Fruit fly (Drosophila melanogaster) whole organism, prepupa: Measurements from ENCODE around the gene DCTN6-p27.

Source experiments
- Blimp-1 ChIP-seq: fragments of 200-800 bp; sonication (Bioruptor generic); optimal IDR thresholded peaks from 3 replicates; lab custom pipeline; 2017; ENCODE audit warnings: missing biosample characterization, missing genetic modification characterization, mild to moderate bottlenecking, moderate library complexity, missing genetic modification reagents
- CG10631 ChIP-seq: fragments of 200-800 bp; sonication (Bioruptor generic); optimal IDR thresholded peaks from 2 replicates; lab custom pipeline; 2016; ENCODE audit warnings: missing biosample characterization, missing genetic modification characterization
- CG10669 ChIP-seq: fragments of 200-800 bp; sonication (Bioruptor generic); optimal IDR thresholded peaks from 3 replicates; lab custom pipeline; 2018; ENCODE audit warnings: missing biosample characterization, mild to moderate bottlenecking, missing genetic modification characterization, moderate library complexity
- CG11294 ChIP-seq: fragments of 200-800 bp; sonication (Bioruptor generic); IDR thresholded peaks from 2 replicates; pipeline ENCODE4 v1.3.6; 2022; ENCODE audit warnings: missing biosample characterization, missing genetic modification characterization
- CG11762 ChIP-seq: fragments of 200-800 bp; sonication (Bioruptor generic); optimal IDR thresholded peaks from 3 replicates; lab custom pipeline; 2016; ENCODE audit warnings: missing biosample characterization, missing genetic modification characterization; ENCODE audit not compliant: insufficient read depth
- CG15336 ChIP-seq: fragments of 200-800 bp; sonication (Bioruptor generic); IDR thresholded peaks from 2 replicates; pipeline ENCODE4 v1.3.6; 2022; ENCODE audit warnings: missing biosample characterization, missing genetic modification characterization
- CG1621 ChIP-seq: fragments of 200-800 bp; sonication (Bioruptor generic); optimal IDR thresholded peaks from 3 replicates; lab custom pipeline; 2018; ENCODE audit warnings: missing biosample characterization, mild to moderate bottlenecking, missing genetic modification characterization
- CG16779 ChIP-seq: fragments of 200-800 bp; sonication (Bioruptor generic); optimal IDR thresholded peaks from 3 replicates; lab custom pipeline; 2017; ENCODE audit warnings: missing biosample characterization, mild to moderate bottlenecking, missing genetic modification characterization
- CG31627 ChIP-seq: fragments of 200-800 bp; sonication (Bioruptor generic); optimal IDR thresholded peaks from 3 replicates; lab custom pipeline; 2016; ENCODE audit warnings: missing biosample characterization, missing genetic modification characterization
- CG32006 ChIP-seq: fragments of 200-800 bp; sonication (Bioruptor generic); optimal IDR thresholded peaks from 3 replicates; lab custom pipeline; 2017; ENCODE audit warnings: missing biosample characterization, mild to moderate bottlenecking, missing genetic modification characterization
- CG34406 ChIP-seq: fragments of 200-800 bp; sonication (Bioruptor generic); optimal IDR thresholded peaks from 3 replicates; lab custom pipeline; 2016; ENCODE audit warnings: missing biosample characterization, missing genetic modification characterization
- CG3919 ChIP-seq: fragments of 200-800 bp; sonication (Bioruptor generic); optimal IDR thresholded peaks from 3 replicates; lab custom pipeline; 2016; ENCODE audit warnings: missing biosample characterization, missing genetic modification characterization
- CG4318 ChIP-seq: fragments of 200-800 bp; sonication (Bioruptor generic); optimal IDR thresholded peaks from 3 replicates; lab custom pipeline; 2017; ENCODE audit warnings: missing biosample characterization, mild to moderate bottlenecking, missing genetic modification characterization
- CG6163 ChIP-seq: fragments of 200-800 bp; sonication (Bioruptor generic); IDR thresholded peaks from 3 replicates; pipeline ENCODE4 v1.3.6; 2022; ENCODE audit warnings: missing biosample characterization, missing genetic modification characterization
- CG6276 ChIP-seq: fragments of 200-800 bp; sonication (Bioruptor generic); optimal IDR thresholded peaks from 2 replicates; lab custom pipeline; 2017; ENCODE audit warnings: missing biosample characterization, mild to moderate bottlenecking, missing genetic modification characterization
- CG6792 ChIP-seq: fragments of 200-800 bp; sonication (Bioruptor generic); optimal IDR thresholded peaks from 3 replicates; lab custom pipeline; 2016; ENCODE audit warnings: missing biosample characterization, missing genetic modification characterization
- CG6808 ChIP-seq: fragments of 200-800 bp; sonication (Bioruptor generic); optimal IDR thresholded peaks from 3 replicates; lab custom pipeline; 2017; ENCODE audit warnings: missing biosample characterization, missing genetic modification characterization, mild to moderate bottlenecking, moderate library complexity, missing genetic modification reagents
- CG6854 ChIP-seq: fragments of 200-800 bp; sonication (Bioruptor generic); optimal IDR thresholded peaks from 2 replicates; lab custom pipeline; 2017; ENCODE audit warnings: missing biosample characterization, mild to moderate bottlenecking, missing genetic modification characterization
- CG7368 ChIP-seq: fragments of 200-800 bp; sonication (Bioruptor generic); optimal IDR thresholded peaks from 3 replicates; lab custom pipeline; 2016; ENCODE audit warnings: missing biosample characterization, missing genetic modification characterization
- CG8319 ChIP-seq: fragments of 200-800 bp; sonication (Bioruptor generic); optimal IDR thresholded peaks from 3 replicates; lab custom pipeline; 2016; ENCODE audit warnings: missing biosample characterization, missing genetic modification characterization
- CG9139 ChIP-seq: fragments of 200-800 bp; sonication (Bioruptor generic); optimal IDR thresholded peaks from 3 replicates; lab custom pipeline; 2017; ENCODE audit warnings: missing biosample characterization, mild to moderate bottlenecking, missing genetic modification characterization
- Eip78C ChIP-seq: fragments of 200-800 bp; sonication (Bioruptor generic); peaks from one replicate; lab custom pipeline; 2016; ENCODE audit warnings: missing biosample characterization, missing genetic modification characterization
- Eip93F ChIP-seq: fragments of 200-800 bp; sonication (Bioruptor generic); optimal IDR thresholded peaks from 2 replicates; lab custom pipeline; 2016; ENCODE audit warnings: missing biosample characterization, mild to moderate bottlenecking, missing genetic modification characterization
- Gug ChIP-seq: fragments of 200-800 bp; sonication (Bioruptor generic); IDR thresholded peaks from 2 replicates; pipeline ENCODE4 v1.3.6; 2022; ENCODE audit warnings: missing biosample characterization, missing genetic modification characterization
- Hr38 ChIP-seq: sonication (Bioruptor generic); optimal IDR thresholded peaks from 2 replicates; lab custom pipeline; 2016; ENCODE audit warnings: missing biosample characterization, missing genetic modification characterization
- Hr4 ChIP-seq: fragments of 200-800 bp; sonication (Bioruptor generic); optimal IDR thresholded peaks from 3 replicates; lab custom pipeline; 2016; ENCODE audit warnings: missing biosample characterization, missing genetic modification characterization
- Met ChIP-seq: fragments of 200-800 bp; sonication (Bioruptor generic); optimal IDR thresholded peaks from 3 replicates; lab custom pipeline; 2016; ENCODE audit warnings: missing biosample characterization, missing genetic modification characterization
- OdsH ChIP-seq: fragments of 200-800 bp; sonication (Bioruptor generic); optimal IDR thresholded peaks from 3 replicates; lab custom pipeline; 2016; ENCODE audit warnings: missing biosample characterization, missing genetic modification characterization
- Smox ChIP-seq: fragments of 200-800 bp; sonication (Bioruptor generic); optimal IDR thresholded peaks from 3 replicates; lab custom pipeline; 2016; ENCODE audit warnings: missing biosample characterization, missing genetic modification characterization
- Sox14 ChIP-seq: fragments of 200-800 bp; sonication (Bioruptor generic); optimal IDR thresholded peaks from 3 replicates; lab custom pipeline; 2016; ENCODE audit warnings: missing biosample characterization, missing genetic modification characterization
- achi ChIP-seq: fragments of 200-800 bp; sonication (Bioruptor generic); optimal IDR thresholded peaks from 3 replicates; lab custom pipeline; 2016; ENCODE audit warnings: missing biosample characterization, missing genetic modification characterization
- acj6 ChIP-seq: fragments of 200-800 bp; sonication (Bioruptor generic); optimal IDR thresholded peaks from 3 replicates; lab custom pipeline; 2016; ENCODE audit warnings: missing biosample characterization, missing genetic modification characterization
- cyc ChIP-seq: fragments of 200-800 bp; sonication (Bioruptor generic); optimal IDR thresholded peaks from 3 replicates; lab custom pipeline; 2016; ENCODE audit warnings: missing biosample characterization, missing genetic modification characterization
- dac ChIP-seq: fragments of 200-800 bp; sonication (Bioruptor generic); optimal IDR thresholded peaks from 2 replicates; lab custom pipeline; 2017; ENCODE audit warnings: missing biosample characterization, mild to moderate bottlenecking, missing genetic modification characterization
- esn ChIP-seq: fragments of 200-800 bp; sonication (Bioruptor generic); optimal IDR thresholded peaks from 2 replicates; lab custom pipeline; 2016; ENCODE audit warnings: missing biosample characterization, mild to moderate bottlenecking, missing genetic modification characterization, moderate library complexity
- fd59A ChIP-seq: fragments of 200-800 bp; sonication (Bioruptor generic); optimal IDR thresholded peaks from 2 replicates; lab custom pipeline; 2017; ENCODE audit warnings: missing biosample characterization, mild to moderate bottlenecking, missing genetic modification characterization, missing genetic modification reagents
- fd85E ChIP-seq: fragments of 200-800 bp; sonication (Bioruptor generic); optimal IDR thresholded peaks from 3 replicates; lab custom pipeline; 2016; ENCODE audit warnings: missing biosample characterization, missing genetic modification characterization
- fkh ChIP-seq: fragments of 200-800 bp; sonication (Bioruptor generic); optimal IDR thresholded peaks from 3 replicates; lab custom pipeline; 2017; ENCODE audit warnings: missing biosample characterization, mild to moderate bottlenecking, missing genetic modification characterization, moderate library complexity
- net ChIP-seq: fragments of 200-800 bp; sonication (Bioruptor generic); optimal IDR thresholded peaks from 3 replicates; lab custom pipeline; 2016; ENCODE audit warnings: missing biosample characterization, missing genetic modification characterization
- salr ChIP-seq, 2 experiments: fragments of 200-800 bp; sonication (Bioruptor generic); optimal IDR thresholded peaks; 3 replicates each; lab custom pipeline; 2016 to 2018; ENCODE audit warnings: missing biosample characterization in 2 of 2, missing genetic modification characterization in 2 of 2, mild to moderate bottlenecking in 1 of 2
- spab ChIP-seq: fragments of 200-800 bp; sonication (Bioruptor generic); optimal IDR thresholded peaks from 2 replicates; lab custom pipeline; 2017; ENCODE audit warnings: missing biosample characterization, mild to moderate bottlenecking, missing genetic modification characterization, missing genetic modification reagents
- ss ChIP-seq, 2 experiments: fragments of 200-800 bp; sonication (Bioruptor generic); optimal IDR thresholded peaks; 2 replicates in 1 of 2; 3 replicates in 1 of 2; lab custom pipeline; 2017 to 2018; ENCODE audit warnings: mild to moderate bottlenecking in 2 of 2, missing biosample characterization in 2 of 2, missing genetic modification characterization in 2 of 2, moderate library complexity in 1 of 2
- svp ChIP-seq: fragments of 200-800 bp; sonication (Bioruptor generic); peaks from one replicate; lab custom pipeline; 2016; ENCODE audit warnings: missing biosample characterization, missing genetic modification characterization
- vri ChIP-seq: fragments of 200-800 bp; sonication (Bioruptor generic); optimal IDR thresholded peaks from 3 replicates; lab custom pipeline; 2016; ENCODE audit warnings: missing biosample characterization, mild to moderate bottlenecking, missing genetic modification characterization

DCTN6-p27 gene

dm6 chr2L:19158005-19158666, 26.0 kb downstream of the DCTN6-p27 start (continued):
- TF ChIP-seq acj6 (GFP tag; lab: Kevin White, UChicago) (no peak), CG7368 (GFP tag; lab: Kevin White, UChicago) (peak; percentile 39), CG6163 (GFP tag; lab: Robert Waterston, UW) (peak; percentile 42; the same call in 2 of the 3 replicates), CG10669 (peak; percentile 30), CG6808 (GFP tag; lab: Kevin White, UChicago) (no peak), CG16779 (peak; percentile 72), CG3919 (GFP tag; lab: Kevin White, UChicago) (peak; percentile 74), fd85E (GFP tag; lab: Kevin White, UChicago) (no peak), net (GFP tag; lab: Kevin White, UChicago) (peak; percentile 61), Eip93F (GFP tag; lab: Kevin White, UChicago) (peak; percentile 29), CG34406 (GFP tag; lab: Kevin White, UChicago) (no peak), CG15336 (GFP tag; lab: Robert Waterston, UW) (peak; percentile 13; the same call in 1 of the 2 replicates), CG11762 (GFP tag; lab: Kevin White, UChicago) (no peak), CG8319 (no peak), salr (GFP tag; optimal IDR thresholded peaks at IDR 0.05; lab: Kevin White, UChicago) (peak in 1 of 2 experiments; percentile 29), svp (GFP tag; lab: Kevin White, UChicago) (peak; percentile 93), fkh (GFP tag; lab: Kevin White, UChicago) (no peak), Blimp-1 (GFP tag; lab: Kevin White, UChicago) (no peak), vri (GFP tag; lab: Kevin White, UChicago) (peak; percentile 59), CG1621 (tag; lab: Kevin White, UChicago) (peak; percentile 60), CG10631 (GFP tag; lab: Kevin White, UChicago) (no peak), Met (peak; percentile 56), spab (no peak), CG6792 (peak; percentile 26), Eip78C (GFP tag; lab: Kevin White, UChicago) (peak; percentile 86), CG6276 (GFP tag; lab: Kevin White, UChicago) (peak; percentile 30), Hr4 (GFP tag; lab: Kevin White, UChicago) (no peak)

- TF ChIP-seq dac (GFP tag; lab: Kevin White, UChicago) = peak; percentile 21
- peak; percentile 64 for TF ChIP-seq acj6 (GFP tag; lab: Kevin White, UChicago)
- no peak for TF ChIP-seq ss (GFP tag; optimal IDR thresholded peaks at IDR 0.05; lab: Kevin White, UChicago)
- no peak; the same call in 1 of the 2 replicates for TF ChIP-seq CG11294
- peak; percentile 63 for TF ChIP-seq Eip93F (GFP tag; lab: Kevin White, UChicago)
- no peak for TF ChIP-seq CG9139 (GFP tag; lab: Kevin White, UChicago)
- peak; percentile 92 for TF ChIP-seq svp (GFP tag; lab: Kevin White, UChicago)
- TF ChIP-seq CG6854 (GFP tag; lab: Kevin White, UChicago) = no peak
- no peak for TF ChIP-seq Hr38 (GFP tag; lab: Kevin White, UChicago)
- peak; percentile 31 for TF ChIP-seq CG10669
- TF ChIP-seq Sox14 = peak; percentile 57
- peak; percentile 72 for TF ChIP-seq fkh (GFP tag; lab: Kevin White, UChicago)
- TF ChIP-seq fd59A = no peak
- peak; percentile 71 for TF ChIP-seq OdsH (GFP tag; lab: Kevin White, UChicago)
- TF ChIP-seq net (GFP tag; lab: Kevin White, UChicago) = peak; percentile 42
- TF ChIP-seq Smox = peak; percentile 70
- TF ChIP-seq CG32006 = peak; percentile 75
- TF ChIP-seq fd85E (GFP tag; lab: Kevin White, UChicago) = no peak
- peak; percentile 71 for TF ChIP-seq esn
- peak; percentile 37 for TF ChIP-seq CG4318
- TF ChIP-seq salr (GFP tag; optimal IDR thresholded peaks at IDR 0.05; lab: Kevin White, UChicago) = peak in 1 of 2 experiments; percentile 42
- TF ChIP-seq Blimp-1 (GFP tag; lab: Kevin White, UChicago) = no peak
- TF ChIP-seq CG7368 (GFP tag; lab: Kevin White, UChicago) = peak; percentile 37
- peak; percentile 45 for TF ChIP-seq Gug (GFP tag; lab: Robert Waterston, UW)
- peak; percentile 69 for TF ChIP-seq achi (GFP tag; lab: Kevin White, UChicago)
- peak; percentile 69 for TF ChIP-seq CG31627 (GFP tag; lab: Kevin White, UChicago)
- peak; percentile 45 for TF ChIP-seq CG3919 (GFP tag; lab: Kevin White, UChicago)
- TF ChIP-seq cyc (GFP tag; lab: Kevin White, UChicago) = peak; percentile 61
- TF ChIP-seq CG8319 = peak; percentile 55
- TF ChIP-seq CG15336 (GFP tag; lab: Robert Waterston, UW) = peak; percentile 48
- TF ChIP-seq CG6808 (GFP tag; lab: Kevin White, UChicago) = peak; percentile 52
Observed at dm6 chr2L:19158679-19159551, 26.8 kb downstream of the DCTN6-p27 start.
